Fruit fly (Drosophila melanogaster): ENCODE results near the gene yip7.

Gene yip7

DNA sequence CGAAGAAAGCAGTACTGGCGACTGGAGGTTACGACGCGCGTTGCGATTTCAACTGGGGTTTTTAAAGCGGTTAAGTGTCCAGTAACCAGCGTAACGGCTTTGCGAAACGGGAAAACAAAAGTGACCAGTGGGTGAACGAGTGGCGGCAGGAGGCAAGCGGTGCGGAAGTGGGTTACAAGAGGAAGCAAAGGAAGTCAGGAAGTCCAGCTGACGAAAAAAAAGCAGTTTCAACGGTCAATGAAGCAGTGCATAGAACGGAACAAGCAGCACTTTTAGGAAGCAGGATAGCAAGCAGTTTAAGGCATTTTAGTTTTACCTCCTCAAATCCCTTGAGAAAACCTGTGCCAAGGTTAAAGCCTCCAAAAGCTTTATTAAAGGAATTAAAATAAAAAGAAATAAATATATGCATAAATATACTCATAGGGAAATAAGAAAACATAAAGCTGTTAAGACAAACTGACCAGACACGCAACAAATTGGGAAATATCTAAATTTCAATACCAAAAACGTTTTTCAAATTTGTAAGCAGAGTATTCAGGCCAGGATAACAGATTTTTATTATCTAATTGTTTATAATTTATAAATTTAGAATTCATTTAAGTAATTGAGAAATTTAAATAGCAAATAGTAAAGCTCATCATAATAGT, 24.2 kb downstream of the yip7 start, which contains the start of gene CG6592 (continued):
- no peak for TF ChIP-seq Taf1 (GFP tag; IDR thresholded peaks at IDR 0.05)

DNA sequence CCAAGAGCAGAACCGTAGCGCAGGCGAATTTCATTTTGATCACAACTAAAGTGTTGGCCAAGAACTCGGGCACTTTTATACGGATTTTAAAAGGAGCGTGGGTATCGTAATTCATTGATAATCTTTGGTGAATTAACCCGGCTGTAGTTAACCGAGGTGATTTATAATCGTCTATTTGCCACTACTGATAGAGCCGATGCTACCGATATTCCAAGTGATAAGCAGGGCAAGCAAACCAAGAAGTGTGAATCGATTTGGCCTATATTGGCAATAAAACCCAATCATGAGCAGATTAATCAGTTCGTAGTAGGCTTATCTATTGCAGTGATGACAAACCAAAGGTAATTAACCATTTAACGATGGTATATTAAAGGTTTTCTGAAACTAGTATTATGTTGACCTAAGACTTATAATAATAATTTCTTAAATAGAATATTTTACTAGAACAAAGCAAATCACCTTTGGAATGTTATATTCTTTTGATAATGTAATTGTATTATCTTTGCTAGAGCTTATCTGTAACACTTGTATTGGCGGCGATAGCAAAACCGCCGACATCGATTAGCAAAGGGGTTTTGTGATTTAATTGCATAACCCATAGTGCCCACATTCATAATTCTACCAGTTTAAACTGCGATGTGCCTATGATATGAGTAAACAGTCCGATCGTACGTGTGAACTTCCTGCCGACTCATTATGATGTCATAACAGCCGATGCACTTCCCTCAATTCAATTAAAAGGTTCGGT, 28.0 kb downstream of the yip7 start, which contains the start of gene CG10472:
CG10472 (minus strand) TSS at position 51 of the 748 bp plus-strand sequence.
- TF ChIP-seq exex (tag; optimal IDR thresholded peaks at IDR 0.05) (peak; percentile 98), Ets65A (GFP tag) (no peak), Pdp1 (GFP tag; optimal IDR thresholded peaks at IDR 0.05) (peak in 1 of 2 experiments; percentile 85), CG18599 (GFP tag; optimal IDR thresholded peaks at IDR 0.05) (peak; percentile 7), CG1603 (tag; optimal IDR thresholded peaks at IDR 0.05) (no peak), dmrt11E (tag; optimal IDR thresholded peaks at IDR 0.05) (no peak), sd (tag; optimal IDR thresholded peaks at IDR 0.05) (peak; percentile 75), grn (GFP tag; optimal IDR thresholded peaks at IDR 0.05) (peak; percentile 65), mirr (GFP tag; optimal IDR thresholded peaks at IDR 0.05) (peak; percentile 2), sug (tag; optimal IDR thresholded peaks at IDR 0.05) (peak; percentile 66), CG32767 (GFP tag; IDR thresholded peaks at IDR 0.05) (no peak), CG34376 (GFP tag; optimal IDR thresholded peaks at IDR 0.05) (peak; percentile 27)

DNA sequence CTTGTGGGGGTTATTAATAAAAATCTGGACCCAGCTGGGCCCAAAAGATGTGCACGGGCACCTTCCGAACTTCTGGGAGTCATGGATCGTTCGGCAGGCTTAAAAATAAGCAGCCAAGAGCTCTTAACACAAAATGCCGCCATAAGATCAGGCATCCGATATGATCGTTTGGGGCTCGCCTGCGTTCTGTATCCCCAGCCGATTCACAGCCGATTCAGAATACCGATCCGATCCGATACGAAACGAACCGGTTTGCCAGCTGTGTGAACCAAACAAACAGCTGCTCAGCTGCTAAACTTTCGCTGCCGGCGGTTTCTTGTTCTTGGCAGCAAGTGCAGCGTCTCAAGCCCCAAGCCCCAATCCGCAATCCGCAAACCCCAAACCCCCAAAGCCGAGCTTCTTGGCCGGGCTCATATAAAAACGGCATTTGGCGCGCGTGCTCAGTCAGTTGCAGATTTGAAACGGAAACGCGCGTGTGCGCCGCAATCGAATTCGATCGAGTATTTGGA, 30.9 kb downstream of the yip7 start, which contains the start of gene CG42269:
CG42269 (plus strand) TSS at position 416 of the 509 bp plus-strand sequence.
- no peak for TF ChIP-seq cwo (GFP tag; optimal IDR thresholded peaks at IDR 0.05)
- no peak for TF ChIP-seq CG12391 (tag; optimal IDR thresholded peaks at IDR 0.05)
- TF ChIP-seq chinmo (GFP tag; IDR thresholded peaks at IDR 0.05; ENCODE audit: partially characterized antibody), result 0 out of 4 replicates have a peak, but pooled peaks have one; percentile 38
- no peak for TF ChIP-seq pb (GFP tag; optimal IDR thresholded peaks at IDR 0.05)
- TF ChIP-seq slou (GFP tag; optimal IDR thresholded peaks at IDR 0.05), result no peak
- no peak for TF ChIP-seq ewg (GFP tag; optimal IDR thresholded peaks at IDR 0.05)
- TF ChIP-seq zfh1 (GFP tag; IDR thresholded peaks at IDR 0.05), result no peak
- TF ChIP-seq Deaf1 (tag; optimal IDR thresholded peaks at IDR 0.05), result peak; percentile 56

DNA sequence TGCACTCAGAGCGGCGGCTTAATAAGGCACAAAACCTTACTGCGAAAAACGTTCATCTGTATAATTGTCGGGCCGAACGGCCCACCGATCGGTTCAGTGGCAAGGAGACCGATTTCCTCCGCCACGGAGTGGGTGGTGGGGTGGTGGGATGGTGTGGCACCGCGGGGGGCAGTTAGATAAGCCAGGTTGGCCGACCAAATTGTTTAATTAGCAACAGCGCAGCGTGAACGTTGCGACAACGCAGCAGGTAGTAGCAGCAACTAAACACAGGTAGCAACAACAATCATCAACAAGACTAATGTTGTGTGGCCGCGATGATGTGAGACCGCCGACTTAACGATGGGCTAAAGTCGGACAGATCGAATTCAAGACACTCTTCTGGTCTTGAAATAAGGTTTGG, 33.2 kb downstream of the yip7 start:
- TF ChIP-seq esg (GFP tag; conservative IDR thresholded peaks at IDR 0.05) (no peak), gsb-n (tag; optimal IDR thresholded peaks at IDR 0.05) (no peak), CG7928 (GFP tag; optimal IDR thresholded peaks at IDR 0.05) (no peak), D19B (GFP tag; optimal IDR thresholded peaks at IDR 0.05) (no peak), pan (optimal IDR thresholded peaks at IDR 0.05) (no peak), pan (GFP tag; optimal IDR thresholded peaks at IDR 0.05 in 1 of 2, IDR thresholded peaks at IDR 0.05 in 1 of 2) (no peak), bcd (GFP tag; optimal IDR thresholded peaks at IDR 0.05) (no peak), CG10654 (GFP tag; optimal IDR thresholded peaks at IDR 0.05) (no peak), Neu2 (GFP tag; optimal IDR thresholded peaks at IDR 0.05; ENCODE audit: borderline replicate concordance) (no peak), wor (GFP tag; IDR thresholded peaks at IDR 0.05) (no peak), Rfx (GFP tag; IDR thresholded peaks at IDR 0.05) (no peak), CG7556 (GFP tag; optimal IDR thresholded peaks at IDR 0.05) (no peak), CG6791 (GFP tag; IDR thresholded peaks at IDR 0.05; ENCODE audit: partially characterized antibody) (0 out of 3 replicates have a peak, but pooled peaks have one; percentile 36), bowl (GFP tag; IDR thresholded peaks at IDR 0.05) (no peak), zen (tag; optimal IDR thresholded peaks at IDR 0.05) (peak; percentile 95), Dref (GFP tag; IDR thresholded peaks at IDR 0.05) (0 out of 2 replicates have a peak, but pooled peaks have one; percentile 1), CG8478 (optimal IDR thresholded peaks at IDR 0.05) (no peak), prd (optimal IDR thresholded peaks at IDR 0.05) (no peak), prd (GFP tag; IDR thresholded peaks at IDR 0.05) (0 out of 3 replicates have a peak, but pooled peaks have one; percentile 18), Drgx (GFP tag; IDR thresholded peaks at IDR 0.05) (peak; percentile 22; the same call in 1 of the 2 replicates), CG15479 (GFP tag; optimal IDR thresholded peaks at IDR 0.05) (peak; percentile 57), lbe (GFP tag; optimal IDR thresholded peaks at IDR 0.05) (no peak), Hr3 (GFP tag; optimal IDR thresholded peaks at IDR 0.05) (no peak)
